Worm (Caenorhabditis elegans) whole organism, early embryonic: ENCODE measurements around the gene srbc-29.

Experiments
- B0310.2 ChIP-seq: sonication (generic microtip); optimal IDR thresholded peaks from 2 replicates; lab custom pipeline; 2016; ENCODE audit warnings: mild to moderate bottlenecking, missing genetic modification characterization, missing compliant biosample characterization
- F13C5.2 ChIP-seq: sonication (generic microtip); optimal IDR thresholded peaks from 2 replicates; lab custom pipeline; 2017; ENCODE audit warnings: mild to moderate bottlenecking, missing genetic modification characterization, inconsistent platforms, missing compliant biosample characterization
- aly-1 ChIP-seq: sonication (generic microtip); optimal IDR thresholded peaks from 2 replicates; lab custom pipeline; 2016; ENCODE audit warnings: missing genetic modification characterization, missing compliant biosample characterization
- ama-1 ChIP-seq: fragments of 150-350 bp; optimal IDR thresholded peaks from 2 replicates; lab custom pipeline; 2014
- ceh-13 ChIP-seq: fragments of 200-800 bp; sonication (Bioruptor generic); optimal IDR thresholded peaks from 2 replicates; lab custom pipeline; 2018; ENCODE audit warnings: mild to moderate bottlenecking, missing genetic modification characterization, missing compliant biosample characterization
- ceh-36 ChIP-seq: sonication (generic microtip); optimal IDR thresholded peaks from 2 replicates; lab custom pipeline; 2016; ENCODE audit warnings: missing genetic modification characterization, inconsistent platforms, missing compliant biosample characterization
- flt-1 ChIP-seq: fragments of 200-800 bp; sonication (Bioruptor generic); IDR thresholded peaks from 2 replicates; pipeline ENCODE4 v1.3.6; 2022; ENCODE audit warnings: missing genetic modification characterization, missing compliant biosample characterization
- scrt-1 ChIP-seq: fragments of 200-800 bp; sonication (Bioruptor generic); IDR thresholded peaks from 2 replicates; pipeline ENCODE4 v1.3.6; 2022; ENCODE audit warnings: missing genetic modification characterization, missing compliant biosample characterization
- sea-1 ChIP-seq: fragments of 200-800 bp; sonication (Bioruptor generic); conservative IDR thresholded peaks from 2 replicates; pipeline ENCODE4 v1.3.6; 2022; ENCODE audit warnings: missing genetic modification characterization, missing compliant biosample characterization
- tbx-11 ChIP-seq: fragments of 200-800 bp; sonication (Bioruptor generic); IDR thresholded peaks from 2 replicates; pipeline ENCODE4 v1.3.6; 2022; ENCODE audit warnings: missing genetic modification characterization, missing compliant biosample characterization
- tra-4 ChIP-seq: sonication (generic microtip); optimal IDR thresholded peaks from 2 replicates; lab custom pipeline; 2017; ENCODE audit warnings: missing genetic modification characterization, missing compliant biosample characterization

DNA sequence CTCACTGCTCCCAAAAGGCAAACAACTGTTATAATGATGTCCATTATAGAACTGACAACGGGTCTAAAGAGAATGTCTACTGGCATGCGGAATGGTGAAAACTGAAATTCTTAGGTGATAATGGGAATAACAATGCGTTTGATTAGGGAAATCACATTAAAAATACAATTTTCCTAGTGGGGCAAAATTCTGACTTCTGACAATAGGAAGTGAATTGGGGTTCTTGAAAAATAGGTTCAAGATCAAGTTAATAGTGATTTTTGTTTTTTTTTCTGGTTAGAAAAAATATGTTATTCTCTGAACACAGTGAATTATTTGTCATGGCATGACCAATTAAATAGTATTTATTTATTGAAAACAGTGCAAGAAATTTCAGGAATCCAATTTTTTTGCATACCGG is 16.2 kb upstream of the srbc-29 start, which contains the start of gene srbc-32:
- TF ChIP-seq ceh-36 (tag; lab: Kevin White, UChicago) (no peak), ceh-13 (GFP tag; lab: Kevin White, UChicago) (no peak), ama-1 (lab: Kevin White, UChicago) (no peak), B0310.2 (tag; lab: Kevin White, UChicago) (no peak), flt-1 (GFP tag; lab: Robert Waterston, UW) (no peak), tbx-11 (GFP tag; lab: Robert Waterston, UW) (no peak), scrt-1 (GFP tag; lab: Robert Waterston, UW) (no peak), aly-1 (no peak), sea-1 (no peak), tra-4 (tag; lab: Kevin White, UChicago) (no peak), F13C5.2 (no peak)
